Fruit fly (Drosophila melanogaster) whole organism, embryonic: Measurements from ENCODE around the gene Usp1.
A peak's percentile ranks its signal among the peaks of the same experiment; 100 is the strongest.

ENCODE experiments used
- Asciz ChIP-seq: fragments of 200-800 bp; sonication (Bioruptor generic); optimal IDR thresholded peaks from 2 replicates; lab custom pipeline; 2017; ENCODE audit warnings: missing biosample characterization, mild to moderate bottlenecking, missing genetic modification characterization, missing genetic modification reagents
- B-H1 ChIP-seq: fragments of 200-800 bp; sonication (Bioruptor generic); IDR thresholded peaks from 3 replicates; pipeline ENCODE4 v1.3.6; 2022; ENCODE audit warnings: missing biosample characterization, missing genetic modification characterization
- Blimp-1 ChIP-seq: fragments of 200-800 bp; sonication (Bioruptor generic); optimal IDR thresholded peaks from 3 replicates; lab custom pipeline; 2018; ENCODE audit warnings: missing biosample characterization, missing genetic modification characterization, mild to moderate bottlenecking, moderate library complexity, missing genetic modification reagents
- C15 ChIP-seq: fragments of 200-800 bp; sonication (Bioruptor generic); IDR thresholded peaks from 3 replicates; pipeline ENCODE4 v1.3.6; 2022; ENCODE audit warnings: missing biosample characterization, missing genetic modification characterization
- CG10366 ChIP-seq: fragments of 200-800 bp; sonication (Bioruptor generic); IDR thresholded peaks from 2 replicates; pipeline ENCODE4 v1.3.6; 2022; ENCODE audit warnings: missing biosample characterization, missing genetic modification characterization
- CG11085 ChIP-seq: fragments of 200-800 bp; sonication (Bioruptor generic); IDR thresholded peaks from 2 replicates; pipeline ENCODE4 v1.3.6; 2022; ENCODE audit warnings: missing biosample characterization, missing genetic modification characterization
- CG13894 ChIP-seq: fragments of 200-800 bp; sonication (Bioruptor generic); optimal IDR thresholded peaks from 3 replicates; lab custom pipeline; 2018; ENCODE audit warnings: missing biosample characterization, mild to moderate bottlenecking, missing genetic modification characterization, moderate library complexity
- CG17612 ChIP-seq: fragments of 200-800 bp; sonication (Bioruptor generic); IDR thresholded peaks from 2 replicates; pipeline ENCODE4 v1.3.6; 2022; ENCODE audit warnings: missing biosample characterization, missing genetic modification characterization
- CG18262 ChIP-seq: fragments of 200-800 bp; optimal IDR thresholded peaks from 3 replicates; lab custom pipeline; 2019; ENCODE audit warnings: missing biosample characterization, mild to moderate bottlenecking, missing genetic modification characterization, moderate library complexity
- CG2129 ChIP-seq: fragments of 200-800 bp; sonication (Bioruptor generic); IDR thresholded peaks from 2 replicates; pipeline ENCODE4 v1.3.6; 2022; ENCODE audit warnings: missing biosample characterization, missing genetic modification characterization; ENCODE audit not compliant: partially characterized antibody
- CG3163 ChIP-seq: fragments of 200-800 bp; sonication (Bioruptor generic); optimal IDR thresholded peaks from 3 replicates; lab custom pipeline; 2016; ENCODE audit warnings: missing biosample characterization, missing genetic modification characterization
- CG3407 ChIP-seq: fragments of 200-800 bp; sonication (Bioruptor generic); optimal IDR thresholded peaks from 2 replicates; lab custom pipeline; 2018; ENCODE audit warnings: missing biosample characterization, mild to moderate bottlenecking, missing genetic modification characterization
- CG6254 ChIP-seq: fragments of 200-800 bp; sonication (Bioruptor generic); optimal IDR thresholded peaks from 3 replicates; lab custom pipeline; 2017; ENCODE audit warnings: mild to moderate bottlenecking, missing biosample characterization, missing genetic modification reagents, missing genetic modification characterization
- CG8290 ChIP-seq, 3 experiments: fragments of 200-800 bp; sonication (Bioruptor generic); optimal IDR thresholded peaks; 2 replicates each; lab custom pipeline; 2016 to 2019; ENCODE audit warnings: missing biosample characterization in 3 of 3, missing genetic modification characterization in 3 of 3, mild to moderate bottlenecking in 2 of 3, moderate library complexity in 1 of 3
- CG9817 ChIP-seq: fragments of 200-800 bp; sonication (Bioruptor generic); optimal IDR thresholded peaks from 2 replicates; lab custom pipeline; 2018; ENCODE audit warnings: missing biosample characterization, mild to moderate bottlenecking, missing genetic modification characterization, moderate library complexity
- Deaf1 ChIP-seq: fragments of 200-800 bp; optimal IDR thresholded peaks from 3 replicates; lab custom pipeline; 2019; ENCODE audit warnings: missing biosample characterization, mild to moderate bottlenecking, missing genetic modification characterization, moderate library complexity
- E2f1 ChIP-seq: fragments of 200-800 bp; sonication (Bioruptor generic); IDR thresholded peaks from 2 replicates; pipeline ENCODE4 v1.3.6; 2022; ENCODE audit warnings: missing biosample characterization, missing genetic modification characterization
- E2f2 ChIP-seq: fragments of 200-800 bp; sonication (Bioruptor generic); IDR thresholded peaks from 2 replicates; pipeline ENCODE4 v1.3.6; 2022; ENCODE audit warnings: missing biosample characterization, missing genetic modification characterization
- H2.0 ChIP-seq: fragments of 200-800 bp; sonication (Bioruptor generic); IDR thresholded peaks from 2 replicates; pipeline ENCODE4 v1.3.6; 2022; ENCODE audit warnings: missing biosample characterization, missing genetic modification characterization
- Hr51 ChIP-seq, 2 experiments: fragments of 200-800 bp; sonication (Bioruptor generic); optimal IDR thresholded peaks; 2 replicates in 1 of 2; 3 replicates in 1 of 2; lab custom pipeline; 2016 to 2018; ENCODE audit warnings: missing biosample characterization in 2 of 2, missing genetic modification characterization in 2 of 2, mild to moderate bottlenecking in 1 of 2, moderate library complexity in 1 of 2
- Lim3 ChIP-seq: fragments of 200-800 bp; sonication (Bioruptor generic); IDR thresholded peaks from 2 replicates; pipeline ENCODE4 v1.3.6; 2022; ENCODE audit warnings: missing biosample characterization, missing genetic modification characterization
- Ptx1 ChIP-seq: fragments of 200-800 bp; sonication (Bioruptor generic); IDR thresholded peaks from 2 replicates; pipeline ENCODE4 v1.3.6; 2022; ENCODE audit warnings: missing biosample characterization, missing genetic modification characterization
- Ravus ChIP-seq: fragments of 200-800 bp; sonication (Bioruptor generic); IDR thresholded peaks from 2 replicates; pipeline ENCODE4 v1.3.6; 2022; ENCODE audit warnings: missing biosample characterization, missing genetic modification characterization
- Spps ChIP-seq: fragments of 200-800 bp; sonication (Bioruptor generic); optimal IDR thresholded peaks from 2 replicates; lab custom pipeline; 2018; ENCODE audit warnings: missing biosample characterization, mild to moderate bottlenecking, missing genetic modification characterization
- Stat92E ChIP-seq, 3 experiments: fragments of >200 bp in 2 of 3; fragments of 200-800 bp in 1 of 3; sonication (Bioruptor generic) in 1 of 3; optimal IDR thresholded peaks; 2 replicates each; lab custom pipeline; 2017 to 2019; ENCODE audit warnings: missing biosample characterization in 3 of 3, missing genetic modification characterization in 3 of 3, mild to moderate bottlenecking in 1 of 3, moderate library complexity in 1 of 3
- Usf ChIP-seq: fragments of 200-800 bp; sonication (Bioruptor generic); optimal IDR thresholded peaks from 2 replicates; lab custom pipeline; 2017; ENCODE audit warnings: missing genotype, missing biosample characterization, missing genetic modification characterization
- YL-1 ChIP-seq: fragments of 200-800 bp; sonication (Bioruptor generic); optimal IDR thresholded peaks from 3 replicates; lab custom pipeline; 2017; ENCODE audit warnings: missing biosample characterization, mild to moderate bottlenecking, missing genetic modification characterization
- ac ChIP-seq: fragments of 200-800 bp; sonication (Bioruptor generic); optimal IDR thresholded peaks from 3 replicates; lab custom pipeline; 2017; ENCODE audit warnings: missing biosample characterization, mild to moderate bottlenecking, missing genetic modification characterization
- cas ChIP-seq: fragments of 200-800 bp; sonication (Bioruptor generic); IDR thresholded peaks from 2 replicates; pipeline ENCODE4 v1.3.6; 2022; ENCODE audit warnings: missing biosample characterization, missing genetic modification characterization
- cato ChIP-seq: fragments of 200-800 bp; sonication (Bioruptor generic); optimal IDR thresholded peaks from 2 replicates; lab custom pipeline; 2016; ENCODE audit warnings: missing biosample characterization, missing genetic modification characterization, borderline replicate concordance
- chm ChIP-seq: fragments of 200-800 bp; sonication (Bioruptor generic); IDR thresholded peaks from 2 replicates; pipeline ENCODE4 v1.3.6; 2022; ENCODE audit warnings: missing biosample characterization, missing genetic modification characterization
- crol ChIP-seq: fragments of 200-800 bp; sonication (Bioruptor generic); IDR thresholded peaks from 2 replicates; pipeline ENCODE4 v1.3.6; 2022; ENCODE audit warnings: missing biosample characterization, missing genetic modification characterization
- da ChIP-seq: fragments of 200-800 bp; sonication (Bioruptor generic); optimal IDR thresholded peaks from 2 replicates; lab custom pipeline; 2016; ENCODE audit warnings: missing biosample characterization, missing genetic modification characterization
- ems ChIP-seq: fragments of 200-800 bp; sonication (Bioruptor generic); optimal IDR thresholded peaks from 3 replicates; lab custom pipeline; 2016; ENCODE audit warnings: missing biosample characterization, missing genetic modification characterization
- hb ChIP-seq: fragments of 200-800 bp; sonication (Bioruptor generic); IDR thresholded peaks from 3 replicates; pipeline ENCODE4 v1.3.6; 2022; ENCODE audit warnings: missing biosample characterization, missing genetic modification characterization; ENCODE audit not compliant: partially characterized antibody
- jumu ChIP-seq: fragments of 200-800 bp; sonication (Bioruptor generic); optimal IDR thresholded peaks from 3 replicates; lab custom pipeline; 2016; ENCODE audit warnings: missing biosample characterization, missing genetic modification characterization
- knrl ChIP-seq: fragments of 200-800 bp; sonication (Bioruptor generic); IDR thresholded peaks from 3 replicates; pipeline ENCODE4 v1.3.6; 2022; ENCODE audit warnings: missing biosample characterization, missing genetic modification characterization; ENCODE audit not compliant: partially characterized antibody
- pan ChIP-seq, 4 experiments: fragments of >200 bp in 3 of 4; fragments of 200-800 bp in 1 of 4; sonication (Bioruptor generic) in 1 of 4; optimal IDR thresholded peaks in 3 of 4; IDR thresholded peaks in 1 of 4; 2 replicates each; pipeline versions ENCODE4 v1.3.6 to Lab custom; 2017 to 2022; ENCODE audit warnings: missing biosample characterization in 2 of 4, missing genetic modification characterization in 2 of 4, mixed read lengths in 1 of 4
- pfk ChIP-seq: fragments of 200-800 bp; sonication (Bioruptor generic); optimal IDR thresholded peaks from 2 replicates; lab custom pipeline; 2018; ENCODE audit warnings: missing biosample characterization, mild to moderate bottlenecking, missing genetic modification characterization, moderate library complexity
- prd ChIP-seq, 3 experiments: fragments of >200 bp in 2 of 3; fragments of 200-800 bp in 1 of 3; sonication (Bioruptor generic) in 1 of 3; optimal IDR thresholded peaks in 2 of 3; IDR thresholded peaks in 1 of 3; 2 replicates in 2 of 3; 3 replicates in 1 of 3; pipeline versions ENCODE4 v1.3.6 to Lab custom; 2017 to 2022; ENCODE audit warnings: missing biosample characterization in 1 of 3, missing genetic modification characterization in 1 of 3
- row ChIP-seq: fragments of 200-800 bp; sonication (Bioruptor generic); IDR thresholded peaks from 3 replicates; pipeline ENCODE4 v1.3.6; 2022; ENCODE audit warnings: missing biosample characterization, missing genetic modification characterization
- salm ChIP-seq: fragments of 200-800 bp; sonication (Bioruptor generic); optimal IDR thresholded peaks from 2 replicates; lab custom pipeline; 2018; ENCODE audit warnings: missing biosample characterization, mild to moderate bottlenecking, missing genetic modification characterization
- seq ChIP-seq: fragments of 200-800 bp; sonication (Bioruptor generic); IDR thresholded peaks from 2 replicates; pipeline ENCODE4 v1.3.6; 2022; ENCODE audit warnings: missing biosample characterization, missing genetic modification characterization
- so ChIP-seq: fragments of 200-800 bp; sonication (Bioruptor generic); IDR thresholded peaks from 3 replicates; pipeline ENCODE4 v1.3.6; 2022; ENCODE audit warnings: missing biosample characterization, missing genetic modification characterization
- yki ChIP-seq: fragments of >200 bp; optimal IDR thresholded peaks from 3 replicates; lab custom pipeline; 2018
- zfh1 ChIP-seq: fragments of 200-800 bp; sonication (Bioruptor generic); IDR thresholded peaks from 3 replicates; pipeline ENCODE4 v1.3.6; 2022; ENCODE audit warnings: missing biosample characterization, missing genetic modification characterization

Gene Usp1

dm6 chr3R:29204612-29205480, 24.1 kb upstream of the Usp1 start (continued):
- TF ChIP-seq pan (optimal IDR thresholded peaks at IDR 0.05; lab: Kevin White, UChicago): no peak
- peak in 1 of 2 experiments; percentile 71 for TF ChIP-seq pan (GFP tag; optimal IDR thresholded peaks at IDR 0.05 in 1 of 2, IDR thresholded peaks at IDR 0.05 in 1 of 2)
- peak; percentile 23; the same call in 1 of the 2 replicates for TF ChIP-seq CG17612 (GFP tag; lab: Robert Waterston, UW)
- peak; percentile 87 for TF ChIP-seq Ptx1
- peak; percentile 86 for TF ChIP-seq CG18262 (tag; lab: Kevin White, UChicago)
- TF ChIP-seq Lim3 (GFP tag; lab: Robert Waterston, UW): peak; percentile 19; the same call in 1 of the 2 replicates
- peak; percentile 77 for TF ChIP-seq CG8290 (GFP tag; optimal IDR thresholded peaks at IDR 0.05; lab: Kevin White, UChicago)
- TF ChIP-seq CG8290 (tag; optimal IDR thresholded peaks at IDR 0.05; lab: Kevin White, UChicago): peak; percentile 10 to 87
- no peak for TF ChIP-seq C15
- peak; percentile 24 for TF ChIP-seq Deaf1 (tag; lab: Kevin White, UChicago)
- TF ChIP-seq Blimp-1: peak; percentile 84
- TF ChIP-seq Ravus (GFP tag; lab: Robert Waterston, UW): no peak
- peak; percentile 73 for TF ChIP-seq CG3407 (GFP tag; lab: Kevin White, UChicago)
- TF ChIP-seq yki (lab: Kevin White, UChicago): no peak
- TF ChIP-seq crol: peak; percentile 40; the same call in 1 of the 2 replicates
- TF ChIP-seq chm (GFP tag; lab: Robert Waterston, UW): peak; percentile 75; the same call in 1 of the 2 replicates
- peak; percentile 29 to 83 for TF ChIP-seq Hr51 (GFP tag; optimal IDR thresholded peaks at IDR 0.05; lab: Kevin White, UChicago)
- peak; percentile 44; the same call in 1 of the 2 replicates for TF ChIP-seq seq (GFP tag; lab: Robert Waterston, UW)
- no peak for TF ChIP-seq prd (optimal IDR thresholded peaks at IDR 0.05; lab: Kevin White, UChicago)
- peak; percentile 88 for TF ChIP-seq prd (GFP tag; IDR thresholded peaks at IDR 0.05; lab: Robert Waterston, UW)
- TF ChIP-seq hb (GFP tag; lab: Robert Waterston, UW): 0 out of 3 replicates have a peak, but pooled peaks have one; percentile 15
- TF ChIP-seq ac (GFP tag; lab: Kevin White, UChicago): no peak
- TF ChIP-seq CG2129 (GFP tag; lab: Robert Waterston, UW): no peak
- TF ChIP-seq Stat92E (GFP tag; optimal IDR thresholded peaks at IDR 0.05; lab: Kevin White, UChicago): no peak
- no peak for TF ChIP-seq cas (GFP tag; lab: Robert Waterston, UW)
- peak; percentile 53 for TF ChIP-seq CG9817 (tag; lab: Kevin White, UChicago)
- TF ChIP-seq Asciz (GFP tag; lab: Kevin White, UChicago): peak; percentile 72
- no peak for TF ChIP-seq YL-1 (GFP tag; lab: Kevin White, UChicago)
- TF ChIP-seq CG10366 (GFP tag; lab: Robert Waterston, UW): peak; percentile 76
- peak; percentile 36 for TF ChIP-seq ems
- TF ChIP-seq Spps: peak; percentile 72
- peak; percentile 74 for TF ChIP-seq jumu (GFP tag; lab: Kevin White, UChicago)
- peak; percentile 56 for TF ChIP-seq CG3163 (GFP tag; lab: Kevin White, UChicago)
- TF ChIP-seq salm (tag; lab: Kevin White, UChicago): peak; percentile 59
- peak; percentile 68; the same call in 1 of the 3 replicates for TF ChIP-seq so (GFP tag; lab: Robert Waterston, UW)
- peak; percentile 36; the same call in 1 of the 2 replicates for TF ChIP-seq E2f2 (GFP tag; lab: Robert Waterston, UW)
- TF ChIP-seq CG6254 (GFP tag; lab: Kevin White, UChicago): peak; percentile 63
- TF ChIP-seq H2.0 (GFP tag; lab: Robert Waterston, UW): peak; percentile 78
- peak; percentile 65 for TF ChIP-seq cato (GFP tag; lab: Kevin White, UChicago)
- peak; percentile 43 for TF ChIP-seq da (GFP tag; lab: Kevin White, UChicago)
- peak; percentile 66 for TF ChIP-seq B-H1
- TF ChIP-seq row (GFP tag; lab: Robert Waterston, UW): peak; percentile 80
- TF ChIP-seq CG13894 (tag; lab: Kevin White, UChicago): no peak
- no peak for TF ChIP-seq knrl (GFP tag; lab: Robert Waterston, UW)
- TF ChIP-seq E2f1: peak; percentile 77
- peak; percentile 85 for TF ChIP-seq zfh1
- TF ChIP-seq pfk (GFP tag; lab: Kevin White, UChicago): no peak
- TF ChIP-seq Usf: peak; percentile 39
- no peak for TF ChIP-seq CG11085
